Worm (Caenorhabditis elegans) whole organism, young adult: ENCODE results near the gene npr-24.

Experiments used
- B0035.1 ChIP-seq: sonication (generic microtip); optimal IDR thresholded peaks from 2 replicates; lab custom pipeline; 2016; ENCODE audit warnings: missing genetic modification characterization, mild to moderate bottlenecking, missing compliant biosample characterization, missing genotype, missing genetic modification reagents
- B0261.1 ChIP-seq: sonication (generic microtip); optimal IDR thresholded peaks from 2 replicates; lab custom pipeline; 2016; ENCODE audit warnings: mild to moderate bottlenecking, missing genetic modification characterization, moderate library complexity, missing compliant biosample characterization
- B0336.3 ChIP-seq: fragments of 200-800 bp; sonication (Bioruptor generic); IDR thresholded peaks from 2 replicates; pipeline ENCODE4 v1.3.6; 2022; ENCODE audit warnings: missing genetic modification characterization, missing compliant biosample characterization
- C06A6.2 ChIP-seq: fragments of 200-800 bp; sonication (Bioruptor generic); conservative IDR thresholded peaks from 2 replicates; pipeline ENCODE4 v1.3.6; 2022; ENCODE audit warnings: missing genetic modification characterization, missing compliant biosample characterization
- F22D6.2 ChIP-seq: sonication (generic microtip); optimal IDR thresholded peaks from 2 replicates; lab custom pipeline; 2016; ENCODE audit warnings: mild to moderate bottlenecking, missing genetic modification characterization, missing compliant biosample characterization
- F33H1.4 ChIP-seq: fragments of 200-800 bp; sonication (Bioruptor generic); IDR thresholded peaks from 2 replicates; pipeline ENCODE4 v1.3.6; 2022; ENCODE audit warnings: missing genetic modification reagents, missing genetic modification characterization, missing compliant biosample characterization
- F39B2.1 ChIP-seq: fragments of 200-800 bp; sonication (Bioruptor generic); IDR thresholded peaks from 2 replicates; pipeline ENCODE4 v1.3.6; 2022; ENCODE audit warnings: missing genetic modification reagents, missing genetic modification characterization, missing compliant biosample characterization
- F55B11.4 ChIP-seq: sonication (generic microtip); optimal IDR thresholded peaks from 2 replicates; lab custom pipeline; 2016; ENCODE audit warnings: missing compliant biosample characterization, missing genetic modification characterization, borderline replicate concordance; ENCODE audit not compliant: insufficient read depth
- F57C9.4 ChIP-seq: sonication (generic microtip); optimal IDR thresholded peaks from 2 replicates; lab custom pipeline; 2017; ENCODE audit warnings: mild to moderate bottlenecking, missing genetic modification characterization, missing compliant biosample characterization
- K11D2.4 ChIP-seq: fragments of 200-800 bp; sonication (Bioruptor generic); IDR thresholded peaks from 2 replicates; pipeline ENCODE4 v1.3.6; 2022; ENCODE audit warnings: missing genetic modification reagents, missing genetic modification characterization, missing compliant biosample characterization
- K12H6.12 ChIP-seq: fragments of 200-800 bp; sonication (Bioruptor generic); optimal IDR thresholded peaks from 2 replicates; lab custom pipeline; 2018; ENCODE audit warnings: mild to moderate bottlenecking, missing genetic modification characterization, missing compliant biosample characterization
- T26A5.8 ChIP-seq: sonication (generic microtip); optimal IDR thresholded peaks from 2 replicates; lab custom pipeline; 2016; ENCODE audit warnings: missing genetic modification characterization, missing compliant biosample characterization
- Y53F4B.3 ChIP-seq: fragments of 200-800 bp; sonication (Bioruptor generic); IDR thresholded peaks from 2 replicates; pipeline ENCODE4 v1.3.6; 2022; ENCODE audit warnings: missing genetic modification reagents, missing genetic modification characterization, missing compliant biosample characterization
- Y79H2A.3 ChIP-seq: fragments of 200-800 bp; sonication (Bioruptor generic); conservative IDR thresholded peaks from 2 replicates; pipeline ENCODE4 v1.3.6; 2022; ENCODE audit warnings: missing genetic modification reagents, missing genetic modification characterization, missing compliant biosample characterization
- akir-1 ChIP-seq: fragments of 200-800 bp; sonication (Bioruptor generic); optimal IDR thresholded peaks from 2 replicates; lab custom pipeline; 2018; ENCODE audit warnings: mild to moderate bottlenecking, missing genetic modification characterization, moderate library complexity, missing compliant biosample characterization
- ccch-3 ChIP-seq: fragments of 200-800 bp; sonication (Bioruptor generic); optimal IDR thresholded peaks from 2 replicates; lab custom pipeline; 2018; ENCODE audit warnings: mild to moderate bottlenecking, missing genetic modification characterization, missing compliant biosample characterization
- cebp-1 ChIP-seq, 2 experiments: fragments of 200-800 bp in 1 of 2; sonication (Bioruptor generic) in 1 of 2; sonication (generic microtip) in 1 of 2; IDR thresholded peaks in 1 of 2; optimal IDR thresholded peaks in 1 of 2; 2 replicates each; pipeline versions ENCODE4 v1.3.6 to Lab custom; 2017 to 2022; ENCODE audit warnings: missing compliant biosample characterization in 2 of 2, missing genetic modification characterization in 2 of 2, mild to moderate bottlenecking in 1 of 2, missing genetic modification reagents in 1 of 2, moderate library complexity in 1 of 2
- ceh-100 ChIP-seq: fragments of 200-800 bp; sonication (Bioruptor generic); IDR thresholded peaks from 2 replicates; pipeline ENCODE4 v1.3.6; 2022; ENCODE audit warnings: missing genetic modification reagents, missing genetic modification characterization, missing compliant biosample characterization
- ceh-58 ChIP-seq: fragments of 200-800 bp; sonication (Bioruptor generic); IDR thresholded peaks from 2 replicates; pipeline ENCODE4 v1.3.6; 2022; ENCODE audit warnings: missing genetic modification characterization, missing compliant biosample characterization
- chd-7 ChIP-seq: sonication (generic microtip); optimal IDR thresholded peaks from 2 replicates; lab custom pipeline; 2016; ENCODE audit warnings: mild to moderate bottlenecking, missing genetic modification characterization, moderate library complexity, missing compliant biosample characterization
- dox-1 ChIP-seq: fragments of 200-800 bp; sonication (Bioruptor generic); IDR thresholded peaks from 2 replicates; pipeline ENCODE4 v1.3.6; 2022; ENCODE audit warnings: missing genetic modification reagents, missing genetic modification characterization, missing compliant biosample characterization
- egrh-3 ChIP-seq: fragments of 200-800 bp; sonication (Bioruptor generic); IDR thresholded peaks from 2 replicates; pipeline ENCODE4 v1.3.6; 2022; ENCODE audit warnings: missing genetic modification reagents, missing genetic modification characterization, missing compliant biosample characterization
- ekl-4 ChIP-seq: fragments of 200-800 bp; sonication (Bioruptor generic); IDR thresholded peaks from 2 replicates; pipeline ENCODE4 v1.3.6; 2022; ENCODE audit warnings: missing genetic modification reagents, missing genetic modification characterization, missing compliant biosample characterization
- hmg-20 ChIP-seq: fragments of 200-800 bp; sonication (Bioruptor generic); IDR thresholded peaks from 2 replicates; pipeline ENCODE4 v1.3.6; 2022; ENCODE audit warnings: missing genetic modification reagents, missing genetic modification characterization, missing compliant biosample characterization
- lag-1 ChIP-seq: fragments of 200-800 bp; sonication (Bioruptor generic); IDR thresholded peaks from 2 replicates; pipeline ENCODE4 v1.3.6; 2022; ENCODE audit warnings: missing genetic modification reagents, missing genetic modification characterization, missing compliant biosample characterization
- lin-26 ChIP-seq: fragments of 200-800 bp; sonication (Bioruptor generic); IDR thresholded peaks from 2 replicates; pipeline ENCODE4 v1.3.6; 2022; ENCODE audit warnings: missing genetic modification reagents, missing genetic modification characterization, missing compliant biosample characterization
- lin-35 ChIP-seq, 3 experiments: fragments of 150-350 bp in 2 of 3; sonication (generic microtip) in 1 of 3; optimal IDR thresholded peaks; 2 replicates each; lab custom pipeline; 2014 to 2018; ENCODE audit warnings: missing biosample characterization in 3 of 3, missing genetic modification characterization in 3 of 3, missing genetic modification reagents in 3 of 3
- lin-40 ChIP-seq: sonication (generic microtip); optimal IDR thresholded peaks from 2 replicates; lab custom pipeline; 2016; ENCODE audit warnings: missing genetic modification characterization, mild to moderate bottlenecking, missing compliant biosample characterization, missing genotype, missing genetic modification reagents
- lsy-27 ChIP-seq: sonication (generic microtip); optimal IDR thresholded peaks from 2 replicates; lab custom pipeline; 2017; ENCODE audit warnings: missing genetic modification characterization, mild to moderate bottlenecking, missing compliant biosample characterization, antibody characterized with exemption, missing genotype, borderline replicate concordance; ENCODE audit not compliant: insufficient read depth
- nfyb-1 ChIP-seq: fragments of 200-800 bp; sonication (Bioruptor generic); IDR thresholded peaks from 2 replicates; pipeline ENCODE4 v1.3.6; 2022; ENCODE audit warnings: missing genetic modification reagents, missing genetic modification characterization, missing compliant biosample characterization
- nhr-179 ChIP-seq: sonication (generic microtip); optimal IDR thresholded peaks from 2 replicates; lab custom pipeline; 2016; ENCODE audit warnings: mild to moderate bottlenecking, missing genetic modification characterization, missing compliant biosample characterization
- nhr-27 ChIP-seq: fragments of 200-800 bp; sonication (Bioruptor generic); optimal IDR thresholded peaks from 2 replicates; lab custom pipeline; 2018; ENCODE audit warnings: mild to moderate bottlenecking, missing genetic modification characterization, moderate library complexity, missing compliant biosample characterization
- pbrm-1 ChIP-seq: fragments of 200-800 bp; sonication (Bioruptor generic); IDR thresholded peaks from 2 replicates; pipeline ENCODE4 v1.3.6; 2022; ENCODE audit warnings: missing genetic modification reagents, missing genetic modification characterization, missing compliant biosample characterization
- repo-1 ChIP-seq: sonication (generic microtip); optimal IDR thresholded peaks from 2 replicates; lab custom pipeline; 2017; ENCODE audit warnings: mild to moderate bottlenecking, missing genetic modification characterization, missing compliant biosample characterization
- rpc-1 ChIP-seq, 2 experiments: fragments of 150-350 bp in 1 of 2; sonication (generic microtip) in 1 of 2; optimal IDR thresholded peaks; 2 replicates each; lab custom pipeline; 2014 to 2018; ENCODE audit warnings: missing biosample characterization in 1 of 2, missing genetic modification characterization in 1 of 2, missing genetic modification reagents in 1 of 2, missing genotype in 1 of 2
- sea-2 ChIP-seq: fragments of 200-800 bp; sonication (Bioruptor generic); IDR thresholded peaks from 2 replicates; pipeline ENCODE4 v1.3.6; 2022; ENCODE audit warnings: missing genetic modification characterization, missing compliant biosample characterization
- snpc-4 ChIP-seq, 5 experiments: fragments of 150-350 bp in 1 of 5; sonication (generic microtip) in 4 of 5; optimal IDR thresholded peaks; 2 replicates each; lab custom pipeline; 2014 to 2018; ENCODE audit warnings: missing genetic modification characterization in 5 of 5, missing biosample characterization in 3 of 5, antibody characterized with exemption in 2 of 5, mild to moderate bottlenecking in 2 of 5, missing compliant biosample characterization in 2 of 5, missing genotype in 2 of 5, moderate library complexity in 2 of 5, missing genetic modification reagents in 1 of 5
- somi-1 ChIP-seq: fragments of 200-800 bp; sonication (Bioruptor generic); optimal IDR thresholded peaks from 2 replicates; lab custom pipeline; 2018; ENCODE audit warnings: mild to moderate bottlenecking, missing genetic modification characterization, missing compliant biosample characterization
- xnd-1 ChIP-seq: sonication (generic microtip); optimal IDR thresholded peaks from 2 replicates; lab custom pipeline; 2016; ENCODE audit warnings: missing genotype, missing genetic modification reagents, missing genetic modification characterization, missing compliant biosample characterization
- ztf-22 ChIP-seq: fragments of 200-800 bp; sonication (Bioruptor generic); optimal IDR thresholded peaks from 2 replicates; lab custom pipeline; 2018; ENCODE audit warnings: mild to moderate bottlenecking, missing genetic modification characterization, moderate library complexity, missing compliant biosample characterization
- ztf-25 ChIP-seq: fragments of 200-800 bp; sonication (Bioruptor generic); IDR thresholded peaks from 2 replicates; pipeline ENCODE4 v1.3.6; 2022; ENCODE audit warnings: missing genetic modification reagents, missing genetic modification characterization, missing compliant biosample characterization

npr-24 gene

ce11 chrX:17481892-17482515 lies 4.6 kb downstream of the npr-24 start:
- TF ChIP-seq lin-35 (GFP tag; optimal IDR thresholded peaks at IDR 0.05; lab: Kevin White, UChicago) (no peak), ztf-22 (GFP tag; lab: Kevin White, UChicago) (peak; percentile 9), B0336.3 (peak; percentile 70), pbrm-1 (0 out of 2 replicates have a peak, but pooled peaks have one; percentile 6), nhr-179 (tag; lab: Kevin White, UChicago) (no peak), nfyb-1 (GFP tag; lab: Robert Waterston, UW) (peak; percentile 64; the same call in 1 of the 2 replicates), cebp-1 (GFP tag; IDR thresholded peaks at IDR 0.05; lab: Robert Waterston, UW) (no peak), cebp-1 (tag; optimal IDR thresholded peaks at IDR 0.05; lab: Kevin White, UChicago) (peak; percentile 69), K11D2.4 (GFP tag; lab: Robert Waterston, UW) (no peak), repo-1 (tag; lab: Kevin White, UChicago) (peak; percentile 22)

DNA sequence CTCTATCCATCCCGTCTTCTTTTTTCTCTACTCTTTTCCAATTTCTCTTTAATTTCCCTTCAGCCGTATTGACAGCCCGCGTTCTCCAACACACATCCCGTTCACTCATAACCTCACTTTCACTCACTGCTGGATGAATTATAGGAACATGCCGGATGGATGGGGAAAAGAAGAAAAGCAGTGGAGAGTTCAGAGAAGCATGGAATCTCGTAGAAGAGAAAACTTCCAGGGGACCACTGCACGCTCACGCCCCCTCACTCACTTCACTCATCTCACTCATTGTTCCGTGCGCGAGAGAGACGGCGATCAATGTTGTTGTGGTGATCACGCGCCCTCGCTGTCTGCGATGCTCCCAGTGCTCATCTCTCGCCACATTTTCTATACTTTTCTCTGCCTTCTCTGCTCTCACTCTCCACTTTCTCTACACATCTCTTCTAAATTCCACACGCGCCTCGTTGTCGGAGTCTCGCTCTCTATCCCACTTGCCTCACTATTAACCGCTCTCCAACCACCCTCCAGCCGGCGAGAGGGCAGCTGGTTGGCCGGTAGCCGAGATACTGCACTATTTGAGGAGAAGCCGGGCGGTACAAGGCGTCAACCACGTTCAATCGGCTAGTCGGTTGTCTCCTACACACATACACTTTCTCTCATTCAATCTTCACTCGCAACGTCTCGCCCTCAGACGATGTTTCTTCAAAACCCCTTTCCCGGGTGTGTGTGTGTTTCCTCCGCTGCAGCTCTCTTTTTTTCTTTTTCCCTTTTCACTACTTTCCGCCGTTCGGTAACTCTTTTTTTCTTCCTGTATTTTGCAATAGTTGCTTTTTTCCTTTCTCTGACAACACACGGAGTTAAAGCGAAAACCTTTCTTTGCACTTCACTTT lies 6.7 kb downstream of the npr-24 start:
- TF ChIP-seq T26A5.8 (tag; lab: Kevin White, UChicago) (no peak), Y53F4B.3 (GFP tag; lab: Robert Waterston, UW) (no peak), ccch-3 (no peak), rpc-1 (optimal IDR thresholded peaks at IDR 0.05; lab: Kevin White, UChicago) (no peak), rpc-1 (tag; optimal IDR thresholded peaks at IDR 0.05; lab: Kevin White, UChicago) (no peak), pbrm-1 (peak; percentile 73), snpc-4 (GFP tag; optimal IDR thresholded peaks at IDR 0.05; lab: Kevin White, UChicago) (peak; percentile 24), snpc-4 (tag; optimal IDR thresholded peaks at IDR 0.05; lab: Kevin White, UChicago) (peak in 3 of 4 experiments; percentile 23 to 49 (median 49)), B0261.1 (peak; percentile 6), F57C9.4 (tag; lab: Kevin White, UChicago) (no peak), hmg-20 (GFP tag; lab: Robert Waterston, UW) (peak; percentile 4; the same call in 1 of the 2 replicates), ceh-100 (GFP tag; lab: Robert Waterston, UW) (peak; percentile 8; the same call in 1 of the 2 replicates), F39B2.1 (no peak), Y79H2A.3 (GFP tag; lab: Robert Waterston, UW) (no peak), F22D6.2 (tag; lab: Kevin White, UChicago) (peak; percentile 74), egrh-3 (GFP tag; lab: Robert Waterston, UW) (peak; percentile 64), sea-2 (GFP tag; lab: Robert Waterston, UW) (no peak), K12H6.12 (peak; percentile 93), C06A6.2 (no peak; the same call in 1 of the 2 replicates), lin-40 (tag; lab: Kevin White, UChicago) (peak; percentile 93), ztf-25 (GFP tag; lab: Robert Waterston, UW) (no peak), lsy-27 (tag; lab: Kevin White, UChicago) (no peak), akir-1 (GFP tag; lab: Kevin White, UChicago) (no peak), cebp-1 (GFP tag; IDR thresholded peaks at IDR 0.05; lab: Robert Waterston, UW) (no peak), cebp-1 (tag; optimal IDR thresholded peaks at IDR 0.05; lab: Kevin White, UChicago) (peak; percentile 83), somi-1 (peak; percentile 86), ekl-4 (GFP tag; lab: Robert Waterston, UW) (peak; percentile 77), ceh-58 (GFP tag; lab: Robert Waterston, UW) (no peak), F55B11.4 (no peak), lin-26 (peak; percentile 80; the same call in 1 of the 2 replicates), B0035.1 (peak; percentile 66), nhr-27 (tag; lab: Kevin White, UChicago) (peak; percentile 34), chd-7 (tag; lab: Kevin White, UChicago) (peak; percentile 91), lag-1 (GFP tag; lab: Robert Waterston, UW) (no peak), F33H1.4 (no peak), xnd-1 (no peak), dox-1 (GFP tag; lab: Robert Waterston, UW) (peak; percentile 84)
